Fruit fly (Drosophila melanogaster) whole organism, embryonic: ENCODE data around the gene ThrRS.

Experiments
- Bgb ChIP-seq: fragments of 200-800 bp; sonication (Bioruptor generic); IDR thresholded peaks from 2 replicates; pipeline ENCODE4 v1.3.6; 2022; ENCODE audit warnings: missing biosample characterization, missing genetic modification characterization; ENCODE audit not compliant: partially characterized antibody
- CG10147 ChIP-seq: fragments of 200-800 bp; sonication (Bioruptor generic); optimal IDR thresholded peaks from 2 replicates; lab custom pipeline; 2019; ENCODE audit warnings: missing biosample characterization, mild to moderate bottlenecking, missing genetic modification characterization, moderate library complexity
- CG10321 ChIP-seq: fragments of 200-800 bp; sonication (Bioruptor generic); IDR thresholded peaks from 2 replicates; pipeline ENCODE4 v1.3.6; 2022; ENCODE audit warnings: missing biosample characterization, missing genetic modification characterization
- CG10565 ChIP-seq: fragments of 200-800 bp; sonication (Bioruptor generic); optimal IDR thresholded peaks from 3 replicates; lab custom pipeline; 2016; ENCODE audit warnings: missing biosample characterization, mild to moderate bottlenecking, missing genetic modification characterization
- CG2120 ChIP-seq: fragments of 200-800 bp; sonication (Bioruptor generic); optimal IDR thresholded peaks from 3 replicates; lab custom pipeline; 2016; ENCODE audit warnings: missing biosample characterization, missing genetic modification characterization
- CG30020 ChIP-seq: fragments of 200-800 bp; optimal IDR thresholded peaks from 2 replicates; lab custom pipeline; 2019; ENCODE audit warnings: missing biosample characterization, mild to moderate bottlenecking, missing genetic modification characterization, moderate library complexity
- Doc3 ChIP-seq: fragments of 200-800 bp; sonication (Bioruptor generic); IDR thresholded peaks from 3 replicates; pipeline ENCODE4 v1.3.6; 2022; ENCODE audit warnings: missing biosample characterization, missing genetic modification characterization; ENCODE audit not compliant: partially characterized antibody
- Ssrp ChIP-seq: fragments of 200-800 bp; sonication (Bioruptor generic); optimal IDR thresholded peaks from 2 replicates; lab custom pipeline; 2018; ENCODE audit warnings: missing biosample characterization, mild to moderate bottlenecking, missing genetic modification characterization, moderate library complexity
- ftz-f1 ChIP-seq: fragments of 200-800 bp; sonication (Bioruptor generic); optimal IDR thresholded peaks from 2 replicates; lab custom pipeline; 2016; ENCODE audit warnings: missing biosample characterization, missing genetic modification characterization
- grau ChIP-seq: fragments of 200-800 bp; optimal IDR thresholded peaks from 3 replicates; lab custom pipeline; 2019; ENCODE audit warnings: missing biosample characterization, mild to moderate bottlenecking, missing genetic modification characterization, moderate library complexity
- pan ChIP-seq, 4 experiments: fragments of >200 bp in 3 of 4; fragments of 200-800 bp in 1 of 4; sonication (Bioruptor generic) in 1 of 4; optimal IDR thresholded peaks in 3 of 4; IDR thresholded peaks in 1 of 4; 2 replicates each; pipeline versions ENCODE4 v1.3.6 to Lab custom; 2017 to 2022; ENCODE audit warnings: missing biosample characterization in 2 of 4, missing genetic modification characterization in 2 of 4, mixed read lengths in 1 of 4
- psq ChIP-seq: fragments of 200-800 bp; sonication (Bioruptor generic); optimal IDR thresholded peaks from 2 replicates; lab custom pipeline; 2017; ENCODE audit warnings: missing biosample characterization, missing genetic modification characterization
- pum ChIP-seq: fragments of 200-800 bp; sonication (Bioruptor generic); optimal IDR thresholded peaks from 2 replicates; lab custom pipeline; 2016; ENCODE audit warnings: missing biosample characterization, missing genetic modification characterization
- run ChIP-seq: fragments of 200-800 bp; sonication (Bioruptor generic); optimal IDR thresholded peaks from 3 replicates; lab custom pipeline; 2018; ENCODE audit warnings: missing biosample characterization, mild to moderate bottlenecking, missing genetic modification characterization

dm6 chr2L:12085619-12086171 lies 17.9 kb upstream of the ThrRS start, which contains the start of gene prd:
- TF ChIP-seq psq (GFP tag; lab: Kevin White, UChicago) (no peak), pan (optimal IDR thresholded peaks at IDR 0.05; lab: Kevin White, UChicago) (no peak), pan (GFP tag; optimal IDR thresholded peaks at IDR 0.05 in 1 of 2, IDR thresholded peaks at IDR 0.05 in 1 of 2) (no peak), CG30020 (no peak), Bgb (no peak), grau (tag; lab: Kevin White, UChicago) (no peak), run (tag; lab: Kevin White, UChicago) (no peak), Doc3 (GFP tag; lab: Robert Waterston, UW) (no peak), CG10147 (GFP tag; lab: Kevin White, UChicago) (no peak), ftz-f1 (GFP tag; lab: Kevin White, UChicago) (no peak), CG10321 (GFP tag; lab: Robert Waterston, UW) (no peak), CG2120 (GFP tag; lab: Kevin White, UChicago) (no peak), pum (GFP tag; lab: Kevin White, UChicago) (no peak), CG10565 (GFP tag; lab: Kevin White, UChicago) (no peak), Ssrp (tag; lab: Kevin White, UChicago) (no peak)
